Fruit fly (Drosophila melanogaster): ENCODE results near the gene CG43880.

dm6 chr3L:7960707-7961695, 14.9 kb upstream of the CG43880 start:
- TF ChIP-seq Clk (GFP tag; optimal IDR thresholded peaks at IDR 0.05) (peak; percentile 13), Hr96 (GFP tag; optimal IDR thresholded peaks at IDR 0.05) (no peak)

All from whole organism, adult.